Worm (Caenorhabditis elegans) whole organism, L2 larva: ENCODE measurements around the gene ser-4.

ENCODE experiments used
- F13H6.1 ChIP-seq: sonication (generic microtip); optimal IDR thresholded peaks from 2 replicates; lab custom pipeline; 2016; ENCODE audit warnings: missing genetic modification characterization, missing compliant biosample characterization
- ZK546.5 ChIP-seq: sonication (generic microtip); optimal IDR thresholded peaks from 2 replicates; lab custom pipeline; 2017; ENCODE audit warnings: missing biosample characterization, missing genetic modification characterization
- alr-1 ChIP-seq: fragments of 150-350 bp; optimal IDR thresholded peaks from 2 replicates; lab custom pipeline; 2014; ENCODE audit warnings: missing biosample characterization, missing genetic modification characterization
- ama-1 ChIP-seq: fragments of 150-350 bp; optimal IDR thresholded peaks from 2 replicates; lab custom pipeline; 2018; ENCODE audit warnings: inconsistent platforms
- blmp-1 ChIP-seq: sonication (generic microtip); optimal IDR thresholded peaks from 2 replicates; lab custom pipeline; 2017; ENCODE audit warnings: missing genetic modification characterization, mild to moderate bottlenecking, missing compliant biosample characterization, antibody characterized with exemption, moderate library complexity; ENCODE audit not compliant: insufficient read depth
- ceh-16 ChIP-seq: fragments of 150-350 bp; optimal IDR thresholded peaks from 2 replicates; lab custom pipeline; 2014; ENCODE audit warnings: missing biosample characterization, missing genetic modification characterization
- ceh-82 ChIP-seq: fragments of 150-350 bp; optimal IDR thresholded peaks from 2 replicates; lab custom pipeline; 2014; ENCODE audit warnings: missing biosample characterization, missing genetic modification characterization
- crh-2 ChIP-seq: sonication (generic microtip); optimal IDR thresholded peaks from 2 replicates; lab custom pipeline; 2017; ENCODE audit warnings: missing biosample characterization, missing genetic modification characterization
- dmd-4 ChIP-seq: sonication (generic microtip); optimal IDR thresholded peaks from 2 replicates; lab custom pipeline; 2017; ENCODE audit warnings: missing biosample characterization, missing genetic modification characterization
- egl-27 ChIP-seq: sonication (generic microtip); optimal IDR thresholded peaks from 3 replicates; lab custom pipeline; 2017; ENCODE audit warnings: missing biosample characterization, missing genetic modification reagents, missing genetic modification characterization
- elt-1 ChIP-seq: fragments of 150-350 bp; optimal IDR thresholded peaks from 2 replicates; lab custom pipeline; 2014; ENCODE audit warnings: missing biosample characterization, missing genetic modification characterization
- elt-3 ChIP-seq: sonication (generic microtip); optimal IDR thresholded peaks from 2 replicates; lab custom pipeline; 2017; ENCODE audit warnings: missing biosample characterization, missing genetic modification characterization
- fos-1 ChIP-seq: fragments of 150-350 bp; optimal IDR thresholded peaks from 2 replicates; lab custom pipeline; 2014; ENCODE audit warnings: missing biosample characterization, missing genetic modification characterization
- gmeb-1 ChIP-seq: fragments of 150-350 bp; optimal IDR thresholded peaks from 2 replicates; lab custom pipeline; 2014; ENCODE audit warnings: missing biosample characterization, missing genetic modification characterization
- lin-11 ChIP-seq: fragments of 150-350 bp; sonication (generic microtip); optimal IDR thresholded peaks from 2 replicates; lab custom pipeline; 2014; ENCODE audit warnings: missing biosample characterization, missing genetic modification characterization, inconsistent platforms, mixed read lengths
- lin-13 ChIP-seq: fragments of 150-350 bp; optimal IDR thresholded peaks from 2 replicates; lab custom pipeline; 2014; ENCODE audit warnings: missing biosample characterization, missing genetic modification reagents, missing genetic modification characterization
- lin-39 ChIP-seq: fragments of 150-350 bp; optimal IDR thresholded peaks from 2 replicates; lab custom pipeline; 2014; ENCODE audit warnings: missing biosample characterization, missing genetic modification reagents, missing genetic modification characterization
- lsy-2 ChIP-seq, 2 experiments: fragments of 150-350 bp in 1 of 2; sonication (generic microtip) in 1 of 2; optimal IDR thresholded peaks; 2 replicates each; lab custom pipeline; 2014 to 2017; ENCODE audit warnings: missing biosample characterization in 2 of 2, missing genetic modification characterization in 2 of 2
- mab-5 ChIP-seq: fragments of 150-350 bp; optimal IDR thresholded peaks from 2 replicates; lab custom pipeline; 2014; ENCODE audit warnings: missing biosample characterization, missing genetic modification characterization
- mbf-1 ChIP-seq: sonication (generic microtip); optimal IDR thresholded peaks from 2 replicates; lab custom pipeline; 2017; ENCODE audit warnings: missing biosample characterization, missing genetic modification characterization
- nhr-10 ChIP-seq: sonication (generic microtip); optimal IDR thresholded peaks from 2 replicates; lab custom pipeline; 2017; ENCODE audit warnings: missing biosample characterization, missing genetic modification characterization
- nhr-11 ChIP-seq: fragments of 150-350 bp; optimal IDR thresholded peaks from 2 replicates; lab custom pipeline; 2014; ENCODE audit warnings: missing biosample characterization, missing genetic modification characterization
- nhr-12 ChIP-seq: fragments of 150-350 bp; optimal IDR thresholded peaks from 2 replicates; lab custom pipeline; 2014; ENCODE audit warnings: missing biosample characterization, missing genetic modification characterization
- nhr-129 ChIP-seq: fragments of 150-350 bp; optimal IDR thresholded peaks from 2 replicates; lab custom pipeline; 2014; ENCODE audit warnings: missing biosample characterization, missing genetic modification characterization
- nhr-21 ChIP-seq: fragments of 150-350 bp; optimal IDR thresholded peaks from 2 replicates; lab custom pipeline; 2014; ENCODE audit warnings: missing biosample characterization, missing genetic modification characterization
- nhr-23 ChIP-seq: fragments of 150-350 bp; optimal IDR thresholded peaks from 2 replicates; lab custom pipeline; 2014; ENCODE audit warnings: missing biosample characterization, missing genetic modification reagents, missing genetic modification characterization
- nhr-237 ChIP-seq: fragments of 150-350 bp; optimal IDR thresholded peaks from 2 replicates; lab custom pipeline; 2014; ENCODE audit warnings: missing biosample characterization, missing genetic modification characterization
- nhr-6 ChIP-seq: fragments of 150-350 bp; optimal IDR thresholded peaks from 2 replicates; lab custom pipeline; 2014; ENCODE audit warnings: missing biosample characterization, missing genetic modification characterization
- nhr-77 ChIP-seq: fragments of 150-350 bp; optimal IDR thresholded peaks from 2 replicates; lab custom pipeline; 2014; ENCODE audit warnings: missing biosample characterization, missing genetic modification characterization
- peb-1 ChIP-seq: fragments of 150-350 bp; optimal IDR thresholded peaks from 2 replicates; lab custom pipeline; 2014; ENCODE audit warnings: missing biosample characterization, missing genetic modification characterization
- sem-4 ChIP-seq: fragments of 150-350 bp; optimal IDR thresholded peaks from 2 replicates; lab custom pipeline; 2014; ENCODE audit warnings: missing biosample characterization, missing genetic modification reagents, missing genetic modification characterization
- skn-1 ChIP-seq: sonication (generic microtip); optimal IDR thresholded peaks from 2 replicates; lab custom pipeline; 2017; ENCODE audit warnings: missing biosample characterization, missing genetic modification characterization
- unc-55 ChIP-seq: fragments of 150-350 bp; sonication (generic microtip); optimal IDR thresholded peaks from 3 replicates; lab custom pipeline; 2014; ENCODE audit warnings: missing biosample characterization, missing genetic modification reagents, missing genetic modification characterization
- unc-62 ChIP-seq: fragments of 150-350 bp; optimal IDR thresholded peaks from 2 replicates; lab custom pipeline; 2014; ENCODE audit warnings: missing biosample characterization, missing genetic modification reagents, missing genetic modification characterization
- zag-1 ChIP-seq: fragments of 150-350 bp; optimal IDR thresholded peaks from 2 replicates; lab custom pipeline; 2014; ENCODE audit warnings: missing biosample characterization, missing genetic modification characterization
- ztf-1 ChIP-seq: fragments of 200-800 bp; sonication (Bioruptor generic); conservative IDR thresholded peaks from 2 replicates; pipeline ENCODE4 v1.3.6; 2022; ENCODE audit warnings: missing genetic modification characterization, missing compliant biosample characterization
- ztf-11 ChIP-seq: sonication (generic microtip); optimal IDR thresholded peaks from 2 replicates; lab custom pipeline; 2017; ENCODE audit warnings: missing biosample characterization, missing genetic modification characterization
- ztf-4 ChIP-seq: fragments of 150-350 bp; optimal IDR thresholded peaks from 2 replicates; lab custom pipeline; 2014; ENCODE audit warnings: missing biosample characterization, missing genetic modification characterization

Gene ser-4

ce11 chrIII:1705799-1706198 is 27.1 kb downstream of the ser-4 start, which contains the start of the genes fbxa-13 and Y22D7AR.2:
TSS of gene fbxa-13 (minus strand) at chrIII:1705899.
TSS of gene Y22D7AR.2 (plus strand) at chrIII:1705946.
- TF ChIP-seq nhr-10 (tag; lab: Kevin White, UChicago) (no peak), dmd-4 (no peak), lin-13 (GFP tag; lab: Kevin White, UChicago) (no peak), nhr-237 (tag; lab: Kevin White, UChicago) (no peak), alr-1 (tag; lab: Kevin White, UChicago) (no peak), nhr-21 (tag; lab: Kevin White, UChicago) (no peak), mab-5 (no peak)

ce11 chrIII:1705331-1705730 is 27.6 kb downstream of the ser-4 start:
- TF ChIP-seq lsy-2 (tag; optimal IDR thresholded peaks at IDR 0.05; lab: Kevin White, UChicago) (no peak), gmeb-1 (no peak), sem-4 (tag; lab: Kevin White, UChicago) (no peak)

- TF ChIP-seq ama-1, result no peak
Observed at ce11 chrIII:1704020-1704419, 28.9 kb downstream of the ser-4 start.

ce11 chrIII:1702337-1702736 is 30.6 kb downstream of the ser-4 start, which contains the start of gene spex-3:
TSS of gene spex-3 (minus strand) at chrIII:1702437.
- TF ChIP-seq nhr-11 (tag; lab: Kevin White, UChicago), result no peak
- TF ChIP-seq elt-3 (tag; lab: Kevin White, UChicago), result no peak
- no peak for TF ChIP-seq lsy-2 (tag; optimal IDR thresholded peaks at IDR 0.05; lab: Kevin White, UChicago)
- no peak for TF ChIP-seq ztf-1 (GFP tag; lab: Robert Waterston, UW)
- no peak for TF ChIP-seq lin-11
- TF ChIP-seq unc-55, result no peak
- no peak for TF ChIP-seq alr-1 (tag; lab: Kevin White, UChicago)
- no peak for TF ChIP-seq crh-2
- no peak for TF ChIP-seq zag-1
- TF ChIP-seq nhr-12 (tag; lab: Kevin White, UChicago), result no peak
- no peak for TF ChIP-seq lin-39
- TF ChIP-seq ceh-82 (tag; lab: Kevin White, UChicago), result no peak
- TF ChIP-seq ceh-16 (tag; lab: Kevin White, UChicago), result no peak

ce11 chrIII:1698842-1699241 is 34.1 kb downstream of the ser-4 start, which contains the start of gene fbxa-74:
TSS of gene fbxa-74 (minus strand) at chrIII:1698986.
- TF ChIP-seq fos-1 (tag; lab: Kevin White, UChicago), result peak; percentile 67
- TF ChIP-seq egl-27 (tag; lab: Kevin White, UChicago), result no peak

- TF ChIP-seq elt-1 (tag; lab: Kevin White, UChicago) (no peak), nhr-10 (tag; lab: Kevin White, UChicago) (no peak), alr-1 (tag; lab: Kevin White, UChicago) (no peak), ZK546.5 (tag; lab: Kevin White, UChicago) (no peak), nhr-6 (tag; lab: Kevin White, UChicago) (no peak), unc-55 (no peak), lin-11 (no peak), ceh-16 (tag; lab: Kevin White, UChicago) (no peak), ztf-1 (GFP tag; lab: Robert Waterston, UW) (no peak), nhr-129 (tag; lab: Kevin White, UChicago) (no peak), mab-5 (no peak), ama-1 (no peak), elt-3 (tag; lab: Kevin White, UChicago) (no peak), F13H6.1 (tag; lab: Kevin White, UChicago) (no peak)
- TF ChIP-seq, all 48 proteins: peak for 0
Observed at ce11 chrIII:1695006-1695405, 37.9 kb downstream of the ser-4 start, which contains the start of gene srd-64. TSS of gene srd-64 (minus strand) at chrIII:1695106.

- TF ChIP-seq nhr-77 (tag; lab: Kevin White, UChicago) (no peak), ztf-4 (tag; lab: Kevin White, UChicago) (no peak), nhr-21 (tag; lab: Kevin White, UChicago) (no peak), egl-27 (tag; lab: Kevin White, UChicago) (no peak), blmp-1 (tag; lab: Kevin White, UChicago) (no peak), mbf-1 (tag; lab: Kevin White, UChicago) (no peak), alr-1 (tag; lab: Kevin White, UChicago) (no peak), unc-62 (GFP tag; lab: Kevin White, UChicago) (no peak), peb-1 (tag; lab: Kevin White, UChicago) (no peak), unc-55 (no peak), nhr-129 (tag; lab: Kevin White, UChicago) (no peak), ZK546.5 (tag; lab: Kevin White, UChicago) (no peak), ceh-82 (tag; lab: Kevin White, UChicago) (no peak), skn-1 (no peak), nhr-12 (tag; lab: Kevin White, UChicago) (no peak), nhr-23 (tag; lab: Kevin White, UChicago) (no peak), ztf-11 (tag; lab: Kevin White, UChicago) (no peak)
Observed at ce11 chrIII:1689927-1690326, 43.0 kb downstream of the ser-4 start, which contains the start of gene Y22D7AR.14. TSS of gene Y22D7AR.14 (minus strand) at chrIII:1690027.
